Worm (Caenorhabditis elegans): ENCODE data around the gene K05F6.10.

DNA sequence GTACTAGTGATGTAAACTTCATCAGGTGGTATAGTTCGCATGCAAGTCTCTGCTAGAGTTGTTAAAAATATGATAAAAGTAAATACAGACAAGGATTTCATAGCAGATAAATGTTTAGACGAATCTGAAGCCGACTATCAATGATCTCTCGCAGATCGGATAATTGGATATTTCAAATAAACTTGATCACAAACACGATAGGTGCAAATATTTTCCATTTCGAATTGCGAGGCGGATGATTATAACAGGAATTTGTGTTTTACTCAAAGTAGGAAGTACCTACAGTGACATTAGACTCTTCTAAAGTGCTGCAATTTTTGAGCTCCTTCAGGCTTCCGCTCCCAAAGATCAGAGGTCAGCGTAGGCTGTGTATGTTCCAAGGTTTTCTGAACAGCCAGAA lies 13.9 kb upstream of the K05F6.10 start, which contains the start of gene T07H3.7:
- TF ChIP-seq pes-1 (GFP tag; IDR thresholded peaks at IDR 0.05) = no peak
- no peak for TF ChIP-seq ama-1 (optimal IDR thresholded peaks at IDR 0.05)
